Fruit fly (Drosophila melanogaster) whole organism, prepupa: ENCODE measurements around the gene CG17637.

Source experiments
- CG34406 ChIP-seq: fragments of 200-800 bp; sonication (Bioruptor generic); optimal IDR thresholded peaks from 3 replicates; lab custom pipeline; 2016; ENCODE audit warnings: missing biosample characterization, missing genetic modification characterization
- CG6854 ChIP-seq: fragments of 200-800 bp; sonication (Bioruptor generic); optimal IDR thresholded peaks from 2 replicates; lab custom pipeline; 2017; ENCODE audit warnings: missing biosample characterization, mild to moderate bottlenecking, missing genetic modification characterization
- Hr4 ChIP-seq: fragments of 200-800 bp; sonication (Bioruptor generic); optimal IDR thresholded peaks from 3 replicates; lab custom pipeline; 2016; ENCODE audit warnings: missing biosample characterization, missing genetic modification characterization
- achi ChIP-seq: fragments of 200-800 bp; sonication (Bioruptor generic); optimal IDR thresholded peaks from 3 replicates; lab custom pipeline; 2016; ENCODE audit warnings: missing biosample characterization, missing genetic modification characterization
- acj6 ChIP-seq: fragments of 200-800 bp; sonication (Bioruptor generic); optimal IDR thresholded peaks from 3 replicates; lab custom pipeline; 2016; ENCODE audit warnings: missing biosample characterization, missing genetic modification characterization
- lz ChIP-seq: fragments of 200-800 bp; sonication (Bioruptor generic); optimal IDR thresholded peaks from 3 replicates; lab custom pipeline; 2016; ENCODE audit warnings: missing biosample characterization, missing genetic modification characterization
- pdm3 ChIP-seq: fragments of 200-800 bp; sonication (Bioruptor generic); optimal IDR thresholded peaks from 3 replicates; lab custom pipeline; 2016; ENCODE audit warnings: missing biosample characterization, missing genetic modification characterization
- spab ChIP-seq: fragments of 200-800 bp; sonication (Bioruptor generic); optimal IDR thresholded peaks from 2 replicates; lab custom pipeline; 2017; ENCODE audit warnings: missing biosample characterization, mild to moderate bottlenecking, missing genetic modification characterization, missing genetic modification reagents

dm6 chr3L:20518805-20519503 is 15.0 kb downstream of the CG17637 start, which contains the start of gene BNIP3:
- TF ChIP-seq spab (GFP tag; lab: Kevin White, UChicago) (no peak), Hr4 (GFP tag; lab: Kevin White, UChicago) (no peak), achi (no peak), CG6854 (GFP tag; lab: Kevin White, UChicago) (no peak), pdm3 (GFP tag; lab: Kevin White, UChicago) (no peak), CG34406 (GFP tag; lab: Kevin White, UChicago) (no peak), acj6 (GFP tag; lab: Kevin White, UChicago) (no peak), lz (no peak)
